Fruit fly (Drosophila melanogaster) whole organism, embryonic: ENCODE results near the gene CG10804.

Source experiments
- ATbp ChIP-seq: fragments of 200-800 bp; sonication (Bioruptor generic); optimal IDR thresholded peaks from 2 replicates; lab custom pipeline; 2017; ENCODE audit warnings: missing biosample characterization, mild to moderate bottlenecking, missing genetic modification characterization, missing genetic modification reagents
- Blimp-1 ChIP-seq: fragments of 200-800 bp; sonication (Bioruptor generic); optimal IDR thresholded peaks from 3 replicates; lab custom pipeline; 2018; ENCODE audit warnings: missing biosample characterization, missing genetic modification characterization, mild to moderate bottlenecking, moderate library complexity, missing genetic modification reagents
- CG11560 ChIP-seq: fragments of 200-800 bp; sonication (Bioruptor generic); IDR thresholded peaks from 3 replicates; pipeline ENCODE4 v1.3.6; 2022; ENCODE audit warnings: missing biosample characterization, missing genetic modification characterization
- CG12391 ChIP-seq: fragments of 200-800 bp; sonication (Bioruptor generic); optimal IDR thresholded peaks from 3 replicates; lab custom pipeline; 2018; ENCODE audit warnings: missing biosample characterization, mild to moderate bottlenecking, missing genetic modification characterization, moderate library complexity
- CG12942 ChIP-seq: fragments of 200-800 bp; sonication (Bioruptor generic); optimal IDR thresholded peaks from 3 replicates; lab custom pipeline; 2016; ENCODE audit warnings: missing biosample characterization, missing genetic modification characterization
- CG13775 ChIP-seq: fragments of 200-800 bp; sonication (Bioruptor generic); optimal IDR thresholded peaks from 3 replicates; lab custom pipeline; 2017; ENCODE audit warnings: missing biosample characterization, mild to moderate bottlenecking, missing genetic modification characterization
- CG14014 ChIP-seq: fragments of 200-800 bp; sonication (Bioruptor generic); IDR thresholded peaks from 2 replicates; pipeline ENCODE4 v1.3.6; 2022; ENCODE audit warnings: missing biosample characterization, missing genetic modification characterization
- CG14710 ChIP-seq: fragments of 200-800 bp; sonication (Bioruptor generic); optimal IDR thresholded peaks from 3 replicates; lab custom pipeline; 2019; ENCODE audit warnings: missing biosample characterization, mild to moderate bottlenecking, missing genetic modification characterization, moderate library complexity
- CG17359 ChIP-seq: fragments of 200-800 bp; sonication (Bioruptor generic); optimal IDR thresholded peaks from 3 replicates; lab custom pipeline; 2018; ENCODE audit warnings: missing biosample characterization, mild to moderate bottlenecking, missing genetic modification characterization, moderate library complexity
- CG17385 ChIP-seq: fragments of 200-800 bp; sonication (Bioruptor generic); optimal IDR thresholded peaks from 3 replicates; lab custom pipeline; 2018; ENCODE audit warnings: missing biosample characterization, mild to moderate bottlenecking, missing genetic modification characterization
- CG17829 ChIP-seq: fragments of 200-800 bp; optimal IDR thresholded peaks from 2 replicates; lab custom pipeline; 2019; ENCODE audit warnings: missing biosample characterization, mild to moderate bottlenecking, missing genetic modification characterization, moderate library complexity
- CG18599 ChIP-seq: fragments of 200-800 bp; sonication (Bioruptor generic); optimal IDR thresholded peaks from 3 replicates; lab custom pipeline; 2017; ENCODE audit warnings: missing biosample characterization, missing genetic modification characterization, mild to moderate bottlenecking, moderate library complexity, missing genetic modification reagents
- CG2116 ChIP-seq: fragments of 200-800 bp; sonication (Bioruptor generic); optimal IDR thresholded peaks from 3 replicates; lab custom pipeline; 2018; ENCODE audit warnings: missing biosample characterization, mild to moderate bottlenecking, missing genetic modification characterization
- CG31224 ChIP-seq: fragments of 200-800 bp; sonication (Bioruptor generic); IDR thresholded peaks from 2 replicates; pipeline ENCODE4 v1.3.6; 2022; ENCODE audit warnings: missing biosample characterization, missing genetic modification characterization
- CG33557 ChIP-seq: fragments of 200-800 bp; sonication (Bioruptor generic); optimal IDR thresholded peaks from 2 replicates; lab custom pipeline; 2019; ENCODE audit warnings: missing biosample characterization, mild to moderate bottlenecking, missing genetic modification characterization, moderate library complexity
- CG4820 ChIP-seq: fragments of 200-800 bp; sonication (Bioruptor generic); optimal IDR thresholded peaks from 3 replicates; lab custom pipeline; 2016; ENCODE audit warnings: missing biosample characterization, missing genetic modification characterization
- CG5180 ChIP-seq: fragments of 200-800 bp; sonication (Bioruptor generic); optimal IDR thresholded peaks from 3 replicates; lab custom pipeline; 2017; ENCODE audit warnings: missing biosample characterization, missing genetic modification characterization, mild to moderate bottlenecking, moderate library complexity, missing genetic modification reagents
- CG6689 ChIP-seq: fragments of 200-800 bp; sonication (Bioruptor generic); IDR thresholded peaks from 2 replicates; pipeline ENCODE4 v1.3.6; 2022; ENCODE audit warnings: missing biosample characterization, missing genetic modification characterization
- CG6813 ChIP-seq: fragments of 200-800 bp; sonication (Bioruptor generic); optimal IDR thresholded peaks from 2 replicates; lab custom pipeline; 2017; ENCODE audit warnings: missing biosample characterization, missing genetic modification characterization, mild to moderate bottlenecking, moderate library complexity, missing genetic modification reagents
- CG8359 ChIP-seq: fragments of 200-800 bp; sonication (Bioruptor generic); optimal IDR thresholded peaks from 2 replicates; lab custom pipeline; 2017; ENCODE audit warnings: missing biosample characterization, mild to moderate bottlenecking, missing genetic modification characterization, borderline replicate concordance
- CG8388 ChIP-seq: fragments of 200-800 bp; sonication (Bioruptor generic); optimal IDR thresholded peaks from 2 replicates; lab custom pipeline; 2019; ENCODE audit warnings: missing biosample characterization, mild to moderate bottlenecking, missing genetic modification characterization, moderate library complexity
- CG9215 ChIP-seq: fragments of 200-800 bp; sonication (Bioruptor generic); IDR thresholded peaks from 2 replicates; pipeline ENCODE4 v1.3.6; 2022; ENCODE audit warnings: missing biosample characterization, missing genetic modification characterization
- CG9817 ChIP-seq: fragments of 200-800 bp; sonication (Bioruptor generic); optimal IDR thresholded peaks from 2 replicates; lab custom pipeline; 2018; ENCODE audit warnings: missing biosample characterization, mild to moderate bottlenecking, missing genetic modification characterization, moderate library complexity
- Chrac-16 ChIP-seq: fragments of 200-800 bp; sonication (Bioruptor generic); optimal IDR thresholded peaks from 3 replicates; lab custom pipeline; 2016; ENCODE audit warnings: missing biosample characterization, missing genetic modification characterization
- Eip74EF ChIP-seq, 2 experiments: fragments of 200-800 bp in 1 of 2; fragments of >200 bp in 1 of 2; sonication (Bioruptor generic) in 1 of 2; optimal IDR thresholded peaks; 2 replicates each; lab custom pipeline; 2017 to 2019; ENCODE audit warnings: missing biosample characterization in 2 of 2, missing genetic modification characterization in 2 of 2, mild to moderate bottlenecking in 1 of 2, moderate library complexity in 1 of 2
- Fer2 ChIP-seq: fragments of 200-800 bp; sonication (Bioruptor generic); optimal IDR thresholded peaks from 2 replicates; lab custom pipeline; 2018; ENCODE audit warnings: missing biosample characterization, mild to moderate bottlenecking, missing genetic modification characterization, moderate library complexity
- H15 ChIP-seq: fragments of 200-800 bp; sonication (Bioruptor generic); IDR thresholded peaks from 3 replicates; pipeline ENCODE4 v1.3.6; 2022; ENCODE audit warnings: missing biosample characterization, missing genetic modification characterization
- HLH4C ChIP-seq: fragments of 200-800 bp; sonication (Bioruptor generic); IDR thresholded peaks from 3 replicates; pipeline ENCODE4 v1.3.6; 2022; ENCODE audit warnings: missing biosample characterization, missing genetic modification characterization; ENCODE audit not compliant: partially characterized antibody
- Meics ChIP-seq: fragments of 200-800 bp; sonication (Bioruptor generic); optimal IDR thresholded peaks from 2 replicates; lab custom pipeline; 2017; ENCODE audit warnings: missing biosample characterization, mild to moderate bottlenecking, missing genetic modification characterization
- NC2β ChIP-seq: fragments of 200-800 bp; sonication (Bioruptor generic); optimal IDR thresholded peaks from 2 replicates; lab custom pipeline; 2016; ENCODE audit warnings: missing biosample characterization, missing genetic modification characterization
- Neu2 ChIP-seq: fragments of 200-800 bp; sonication (Bioruptor generic); optimal IDR thresholded peaks from 3 replicates; lab custom pipeline; 2016; ENCODE audit warnings: missing biosample characterization, missing genetic modification characterization, borderline replicate concordance
- Opbp ChIP-seq: fragments of 200-800 bp; sonication (Bioruptor generic); IDR thresholded peaks from 3 replicates; pipeline ENCODE4 v1.3.6; 2022; ENCODE audit warnings: missing biosample characterization, missing genetic modification characterization; ENCODE audit not compliant: partially characterized antibody
- Rfx ChIP-seq: fragments of 200-800 bp; sonication (Bioruptor generic); IDR thresholded peaks from 2 replicates; pipeline ENCODE4 v1.3.6; 2022; ENCODE audit warnings: missing biosample characterization, missing genetic modification characterization
- bigmax ChIP-seq: fragments of 200-800 bp; sonication (Bioruptor generic); optimal IDR thresholded peaks from 2 replicates; lab custom pipeline; 2018; ENCODE audit warnings: missing biosample characterization, mild to moderate bottlenecking, missing genetic modification characterization
- cg ChIP-seq: fragments of 200-800 bp; sonication (Bioruptor generic); optimal IDR thresholded peaks from 3 replicates; lab custom pipeline; 2019; ENCODE audit warnings: missing biosample characterization, mild to moderate bottlenecking, missing genetic modification characterization, moderate library complexity
- fd64A ChIP-seq: fragments of 200-800 bp; sonication (Bioruptor generic); optimal IDR thresholded peaks from 3 replicates; lab custom pipeline; 2018; ENCODE audit warnings: missing biosample characterization, mild to moderate bottlenecking, missing genetic modification characterization
- gsb-n ChIP-seq: fragments of 200-800 bp; sonication (Bioruptor generic); optimal IDR thresholded peaks from 3 replicates; lab custom pipeline; 2018; ENCODE audit warnings: missing biosample characterization, mild to moderate bottlenecking, missing genetic modification characterization
- her ChIP-seq: fragments of 200-800 bp; sonication (Bioruptor generic); optimal IDR thresholded peaks from 2 replicates; lab custom pipeline; 2016; ENCODE audit warnings: missing biosample characterization, missing genetic modification characterization
- ind ChIP-seq: fragments of 200-800 bp; sonication (Bioruptor generic); optimal IDR thresholded peaks from 3 replicates; lab custom pipeline; 2016; ENCODE audit warnings: missing biosample characterization, missing genetic modification characterization
- nmo ChIP-seq: fragments of 200-800 bp; sonication (Bioruptor generic); optimal IDR thresholded peaks from 2 replicates; lab custom pipeline; 2018; ENCODE audit warnings: missing biosample characterization, mild to moderate bottlenecking, missing genetic modification characterization, moderate library complexity
- otp ChIP-seq: fragments of 200-800 bp; sonication (Bioruptor generic); IDR thresholded peaks from 3 replicates; pipeline ENCODE4, ENCODE4 v1.3.6; 2022; ENCODE audit warnings: missing biosample characterization, missing genetic modification characterization
- peb ChIP-seq: fragments of 200-800 bp; sonication (Bioruptor generic); IDR thresholded peaks from 2 replicates; pipeline ENCODE4 v1.3.6; 2022; ENCODE audit warnings: missing biosample characterization, missing genetic modification characterization
- pho ChIP-seq: fragments of 200-800 bp; sonication (Bioruptor generic); optimal IDR thresholded peaks from 2 replicates; lab custom pipeline; 2016; ENCODE audit warnings: missing biosample characterization, missing genetic modification characterization
- pros ChIP-seq: fragments of 200-800 bp; sonication (Bioruptor generic); optimal IDR thresholded peaks from 3 replicates; lab custom pipeline; 2019; ENCODE audit warnings: missing biosample characterization, mild to moderate bottlenecking, missing genetic modification characterization, moderate library complexity
- psq ChIP-seq: fragments of 200-800 bp; sonication (Bioruptor generic); optimal IDR thresholded peaks from 2 replicates; lab custom pipeline; 2017; ENCODE audit warnings: missing biosample characterization, missing genetic modification characterization
- sens-2 ChIP-seq: fragments of 200-800 bp; sonication (Bioruptor generic); IDR thresholded peaks from 2 replicates; pipeline ENCODE4 v1.3.6; 2022; ENCODE audit warnings: missing biosample characterization, missing genetic modification characterization
- sob ChIP-seq: fragments of 200-800 bp; sonication (Bioruptor generic); IDR thresholded peaks from 2 replicates; pipeline ENCODE4 v1.3.6; 2022; ENCODE audit warnings: missing biosample characterization, missing genetic modification characterization
- stwl ChIP-seq: fragments of 200-800 bp; sonication (Bioruptor generic); optimal IDR thresholded peaks from 3 replicates; lab custom pipeline; 2018; ENCODE audit warnings: missing biosample characterization, mild to moderate bottlenecking, missing genetic modification characterization, moderate library complexity
- tap ChIP-seq: fragments of 200-800 bp; optimal IDR thresholded peaks from 3 replicates; lab custom pipeline; 2019; ENCODE audit warnings: missing biosample characterization, mild to moderate bottlenecking, missing genetic modification characterization, moderate library complexity

Gene CG10804

dm6 chrX:3431641-3432040 lies 50.5 kb downstream of the CG10804 start (continued):
- TF ChIP-seq CG6689 (GFP tag; lab: Robert Waterston, UW) (peak; percentile 82), CG31224 (peak; percentile 68), nmo (GFP tag; lab: Kevin White, UChicago) (peak; percentile 81), Meics (GFP tag; lab: Kevin White, UChicago) (peak; percentile 43), pros (GFP tag; lab: Kevin White, UChicago) (no peak), otp (GFP tag; lab: Robert Waterston, UW) (0 out of 3 replicates have a peak, but pooled peaks have one; percentile 35), Eip74EF (GFP tag; optimal IDR thresholded peaks at IDR 0.05; lab: Kevin White, UChicago) (peak in 1 of 2 experiments; percentile 60), pho (GFP tag; lab: Kevin White, UChicago) (peak; percentile 39), Neu2 (GFP tag; lab: Kevin White, UChicago) (no peak), CG9817 (tag; lab: Kevin White, UChicago) (peak; percentile 63), fd64A (GFP tag; lab: Kevin White, UChicago) (no peak), sens-2 (GFP tag; lab: Robert Waterston, UW) (0 out of 2 replicates have a peak, but pooled peaks have one; percentile 23), CG14710 (tag; lab: Kevin White, UChicago) (peak; percentile 43), ind (peak; percentile 32), CG5180 (peak; percentile 7), her (no peak), CG13775 (GFP tag; lab: Kevin White, UChicago) (peak; percentile 32), sob (GFP tag; lab: Robert Waterston, UW) (peak; percentile 89), CG12391 (peak; percentile 72), CG14014 (GFP tag; lab: Robert Waterston, UW) (peak; percentile 84), CG8359 (GFP tag; lab: Kevin White, UChicago) (no peak), CG12942 (peak; percentile 47), CG4820 (GFP tag; lab: Kevin White, UChicago) (peak; percentile 30), CG6813 (no peak), Fer2 (no peak), CG17829 (tag; lab: Kevin White, UChicago) (peak; percentile 87), CG17359 (tag; lab: Kevin White, UChicago) (peak; percentile 81), tap (tag; lab: Kevin White, UChicago) (peak; percentile 58), CG18599 (peak; percentile 6), CG11560 (tag; lab: Robert Waterston, UW) (no peak), CG8388 (GFP tag; lab: Kevin White, UChicago) (peak; percentile 72), Chrac-16 (GFP tag; lab: Kevin White, UChicago) (peak; percentile 45), CG9215 (GFP tag; lab: Robert Waterston, UW) (peak; percentile 59; the same call in 1 of the 2 replicates), peb (peak; percentile 33; the same call in 1 of the 2 replicates), gsb-n (tag; lab: Kevin White, UChicago) (peak; percentile 38), Rfx (GFP tag; lab: Robert Waterston, UW) (peak; percentile 83), CG33557 (GFP tag; lab: Kevin White, UChicago) (no peak), CG2116 (GFP tag; lab: Kevin White, UChicago) (no peak), Blimp-1 (GFP tag; lab: Kevin White, UChicago) (peak; percentile 69), CG17385 (GFP tag; lab: Kevin White, UChicago) (peak; percentile 58), stwl (tag; lab: Kevin White, UChicago) (no peak), NC2β (no peak), ATbp (GFP tag; lab: Kevin White, UChicago) (peak; percentile 49), psq (GFP tag; lab: Kevin White, UChicago) (no peak), H15 (GFP tag; lab: Robert Waterston, UW) (peak; percentile 57; the same call in 1 of the 3 replicates), Opbp (GFP tag; lab: Robert Waterston, UW) (no peak), bigmax (GFP tag; lab: Kevin White, UChicago) (no peak), cg (GFP tag; lab: Kevin White, UChicago) (no peak), HLH4C (GFP tag; lab: Robert Waterston, UW) (no peak)
